Fruit fly (Drosophila melanogaster) whole organism, embryonic: Measurements from ENCODE around the gene CG15337.

Source experiments
- Antp ChIP-seq: fragments of 200-800 bp; sonication (Bioruptor generic); optimal IDR thresholded peaks from 3 replicates; lab custom pipeline; 2016; ENCODE audit warnings: missing biosample characterization, missing genetic modification characterization
- Blimp-1 ChIP-seq: fragments of 200-800 bp; sonication (Bioruptor generic); optimal IDR thresholded peaks from 3 replicates; lab custom pipeline; 2018; ENCODE audit warnings: missing biosample characterization, missing genetic modification characterization, mild to moderate bottlenecking, moderate library complexity, missing genetic modification reagents
- CG10462 ChIP-seq: fragments of 200-800 bp; sonication (Bioruptor generic); optimal IDR thresholded peaks from 2 replicates; lab custom pipeline; 2016; ENCODE audit warnings: missing biosample characterization, missing genetic modification characterization
- CG11560 ChIP-seq: fragments of 200-800 bp; sonication (Bioruptor generic); IDR thresholded peaks from 3 replicates; pipeline ENCODE4 v1.3.6; 2022; ENCODE audit warnings: missing biosample characterization, missing genetic modification characterization
- CG12659 ChIP-seq: fragments of 200-800 bp; sonication (Bioruptor generic); optimal IDR thresholded peaks from 3 replicates; lab custom pipeline; 2017; ENCODE audit warnings: mild to moderate bottlenecking, missing biosample characterization, missing genetic modification reagents, missing genetic modification characterization
- CG15011 ChIP-seq: fragments of 200-800 bp; sonication (Bioruptor generic); optimal IDR thresholded peaks from 3 replicates; lab custom pipeline; 2018; ENCODE audit warnings: missing biosample characterization, mild to moderate bottlenecking, missing genetic modification characterization
- CG16813 ChIP-seq: fragments of 200-800 bp; sonication (Bioruptor generic); IDR thresholded peaks from 3 replicates; pipeline ENCODE4 v1.3.6; 2022; ENCODE audit warnings: missing biosample characterization, missing genetic modification characterization; ENCODE audit not compliant: partially characterized antibody
- CG17385 ChIP-seq: fragments of 200-800 bp; sonication (Bioruptor generic); optimal IDR thresholded peaks from 3 replicates; lab custom pipeline; 2018; ENCODE audit warnings: missing biosample characterization, mild to moderate bottlenecking, missing genetic modification characterization
- CG18599 ChIP-seq: fragments of 200-800 bp; sonication (Bioruptor generic); optimal IDR thresholded peaks from 3 replicates; lab custom pipeline; 2017; ENCODE audit warnings: missing biosample characterization, missing genetic modification characterization, mild to moderate bottlenecking, moderate library complexity, missing genetic modification reagents
- CG18619 ChIP-seq: fragments of 200-800 bp; sonication (Bioruptor generic); optimal IDR thresholded peaks from 3 replicates; lab custom pipeline; 2017; ENCODE audit warnings: missing biosample characterization, mild to moderate bottlenecking, missing genetic modification characterization
- CG18764 ChIP-seq: fragments of 200-800 bp; sonication (Bioruptor generic); optimal IDR thresholded peaks from 3 replicates; lab custom pipeline; 2016; ENCODE audit warnings: missing biosample characterization, missing genetic modification characterization
- CG30431 ChIP-seq: fragments of 200-800 bp; sonication (Bioruptor generic); optimal IDR thresholded peaks from 2 replicates; lab custom pipeline; 2017; ENCODE audit warnings: missing biosample characterization, missing genetic modification characterization
- CG42726 ChIP-seq: fragments of 200-800 bp; sonication (Bioruptor generic); IDR thresholded peaks from 2 replicates; pipeline ENCODE4 v1.3.6; 2022; ENCODE audit warnings: missing biosample characterization, missing genetic modification characterization; ENCODE audit not compliant: partially characterized antibody
- CG5245 ChIP-seq: fragments of 200-800 bp; sonication (Bioruptor generic); optimal IDR thresholded peaks from 3 replicates; lab custom pipeline; 2016; ENCODE audit warnings: missing biosample characterization, missing genetic modification characterization
- CG8388 ChIP-seq: fragments of 200-800 bp; sonication (Bioruptor generic); optimal IDR thresholded peaks from 2 replicates; lab custom pipeline; 2019; ENCODE audit warnings: missing biosample characterization, mild to moderate bottlenecking, missing genetic modification characterization, moderate library complexity
- CG9437 ChIP-seq: fragments of 200-800 bp; sonication (Bioruptor generic); optimal IDR thresholded peaks from 2 replicates; lab custom pipeline; 2018; ENCODE audit warnings: missing biosample characterization, mild to moderate bottlenecking, missing genetic modification characterization
- CG9817 ChIP-seq: fragments of 200-800 bp; sonication (Bioruptor generic); optimal IDR thresholded peaks from 2 replicates; lab custom pipeline; 2018; ENCODE audit warnings: missing biosample characterization, mild to moderate bottlenecking, missing genetic modification characterization, moderate library complexity
- CrebB ChIP-seq: fragments of 200-800 bp; sonication (Bioruptor generic); optimal IDR thresholded peaks from 3 replicates; lab custom pipeline; 2018; ENCODE audit warnings: missing biosample characterization, mild to moderate bottlenecking, missing genetic modification characterization
- D19A ChIP-seq: fragments of 200-800 bp; optimal IDR thresholded peaks from 3 replicates; lab custom pipeline; 2019; ENCODE audit warnings: missing biosample characterization, mild to moderate bottlenecking, missing genetic modification characterization, moderate library complexity
- Dad ChIP-seq: fragments of 200-800 bp; sonication (Bioruptor generic); optimal IDR thresholded peaks from 3 replicates; lab custom pipeline; 2016; ENCODE audit warnings: missing biosample characterization, missing genetic modification characterization
- Dek ChIP-seq: fragments of 200-800 bp; sonication (Bioruptor generic); optimal IDR thresholded peaks from 3 replicates; lab custom pipeline; 2019; ENCODE audit warnings: missing biosample characterization, mild to moderate bottlenecking, missing genetic modification characterization, moderate library complexity
- Doc3 ChIP-seq: fragments of 200-800 bp; sonication (Bioruptor generic); IDR thresholded peaks from 3 replicates; pipeline ENCODE4 v1.3.6; 2022; ENCODE audit warnings: missing biosample characterization, missing genetic modification characterization; ENCODE audit not compliant: partially characterized antibody
- HmgZ ChIP-seq: fragments of 200-800 bp; sonication (Bioruptor generic); optimal IDR thresholded peaks from 2 replicates; lab custom pipeline; 2018; ENCODE audit warnings: missing biosample characterization, mild to moderate bottlenecking, missing genetic modification characterization
- Lim3 ChIP-seq: fragments of 200-800 bp; sonication (Bioruptor generic); IDR thresholded peaks from 2 replicates; pipeline ENCODE4 v1.3.6; 2022; ENCODE audit warnings: missing biosample characterization, missing genetic modification characterization
- Med ChIP-seq: fragments of 200-800 bp; sonication (Bioruptor generic); peaks from one replicate; lab custom pipeline; 2016; ENCODE audit warnings: missing biosample characterization, missing genetic modification characterization, mild to moderate bottlenecking, inconsistent platforms, moderate library complexity
- Oaz ChIP-seq: fragments of 200-800 bp; sonication (Bioruptor generic); IDR thresholded peaks from 2 replicates; pipeline ENCODE4 v1.3.6; 2022; ENCODE audit warnings: missing biosample characterization, missing genetic modification characterization
- Six4 ChIP-seq: fragments of 200-800 bp; sonication (Bioruptor generic); optimal IDR thresholded peaks from 2 replicates; lab custom pipeline; 2016; ENCODE audit warnings: missing biosample characterization, missing genetic modification characterization
- ac ChIP-seq: fragments of 200-800 bp; sonication (Bioruptor generic); optimal IDR thresholded peaks from 3 replicates; lab custom pipeline; 2017; ENCODE audit warnings: missing biosample characterization, mild to moderate bottlenecking, missing genetic modification characterization
- aop ChIP-seq: fragments of 200-800 bp; sonication (Bioruptor generic); IDR thresholded peaks from 2 replicates; pipeline ENCODE4 v1.3.6; 2022; ENCODE audit warnings: missing biosample characterization, missing genetic modification characterization
- bab2 ChIP-seq: fragments of 200-800 bp; sonication (Bioruptor generic); optimal IDR thresholded peaks from 2 replicates; lab custom pipeline; 2016; ENCODE audit warnings: missing biosample characterization, missing genetic modification characterization
- bowl ChIP-seq: fragments of 200-800 bp; sonication (Bioruptor generic); IDR thresholded peaks from 2 replicates; pipeline ENCODE4 v1.3.6; 2022; ENCODE audit warnings: missing biosample characterization, missing genetic modification characterization
- cg ChIP-seq: fragments of 200-800 bp; sonication (Bioruptor generic); optimal IDR thresholded peaks from 3 replicates; lab custom pipeline; 2019; ENCODE audit warnings: missing biosample characterization, mild to moderate bottlenecking, missing genetic modification characterization, moderate library complexity
- crol ChIP-seq: fragments of 200-800 bp; sonication (Bioruptor generic); IDR thresholded peaks from 2 replicates; pipeline ENCODE4 v1.3.6; 2022; ENCODE audit warnings: missing biosample characterization, missing genetic modification characterization
- dati ChIP-seq: fragments of 200-800 bp; sonication (Bioruptor generic); IDR thresholded peaks from 2 replicates; pipeline ENCODE4 v1.3.6; 2022; ENCODE audit warnings: missing biosample characterization, missing genetic modification characterization
- dm ChIP-seq: fragments of 200-800 bp; sonication (Bioruptor generic); optimal IDR thresholded peaks from 3 replicates; lab custom pipeline; 2016; ENCODE audit warnings: missing biosample characterization, missing genetic modification characterization
- eve ChIP-seq, 2 experiments: fragments of >200 bp; optimal IDR thresholded peaks; 2 replicates each; lab custom pipeline; 2017; ENCODE audit warnings: missing biosample characterization in 2 of 2, missing genetic modification characterization in 2 of 2
- fd102C ChIP-seq: fragments of 200-800 bp; sonication (Bioruptor generic); optimal IDR thresholded peaks from 2 replicates; lab custom pipeline; 2018; ENCODE audit warnings: missing biosample characterization, mild to moderate bottlenecking, missing genetic modification characterization, moderate library complexity
- gcm2 ChIP-seq: fragments of 200-800 bp; sonication (Bioruptor generic); optimal IDR thresholded peaks from 2 replicates; lab custom pipeline; 2016; ENCODE audit warnings: missing biosample characterization, missing genetic modification characterization
- gfzf ChIP-seq: fragments of 200-800 bp; sonication (Bioruptor generic); optimal IDR thresholded peaks from 2 replicates; lab custom pipeline; 2016; ENCODE audit warnings: missing biosample characterization, mild to moderate bottlenecking, missing genetic modification characterization, moderate library complexity
- hb ChIP-seq: fragments of 200-800 bp; sonication (Bioruptor generic); IDR thresholded peaks from 3 replicates; pipeline ENCODE4 v1.3.6; 2022; ENCODE audit warnings: missing biosample characterization, missing genetic modification characterization; ENCODE audit not compliant: partially characterized antibody
- lola ChIP-seq, 3 experiments: fragments of >200 bp in 2 of 3; fragments of 200-800 bp in 1 of 3; sonication (Bioruptor generic) in 1 of 3; optimal IDR thresholded peaks; 2 replicates each; lab custom pipeline; 2017 to 2019; ENCODE audit warnings: missing biosample characterization in 3 of 3, missing genetic modification characterization in 3 of 3, mild to moderate bottlenecking in 1 of 3, moderate library complexity in 1 of 3
- peb ChIP-seq: fragments of 200-800 bp; sonication (Bioruptor generic); IDR thresholded peaks from 2 replicates; pipeline ENCODE4 v1.3.6; 2022; ENCODE audit warnings: missing biosample characterization, missing genetic modification characterization
- pnt ChIP-seq: fragments of 200-800 bp; sonication (Bioruptor generic); optimal IDR thresholded peaks from 3 replicates; lab custom pipeline; 2016; ENCODE audit warnings: missing biosample characterization, missing genetic modification characterization
- rib ChIP-seq: fragments of 200-800 bp; sonication (Bioruptor generic); IDR thresholded peaks from 2 replicates; pipeline ENCODE4 v1.3.6; 2022; ENCODE audit warnings: missing biosample characterization, missing genetic modification characterization
- ro ChIP-seq: fragments of 200-800 bp; sonication (Bioruptor generic); IDR thresholded peaks from 2 replicates; pipeline ENCODE4 v1.3.6; 2022; ENCODE audit warnings: missing biosample characterization, missing genetic modification characterization
- sens-2 ChIP-seq: fragments of 200-800 bp; sonication (Bioruptor generic); IDR thresholded peaks from 2 replicates; pipeline ENCODE4 v1.3.6; 2022; ENCODE audit warnings: missing biosample characterization, missing genetic modification characterization
- sqz ChIP-seq: fragments of 200-800 bp; sonication (Bioruptor generic); optimal IDR thresholded peaks from 3 replicates; lab custom pipeline; 2018; ENCODE audit warnings: missing biosample characterization, mild to moderate bottlenecking, missing genetic modification characterization
- sug ChIP-seq: fragments of 200-800 bp; optimal IDR thresholded peaks from 2 replicates; lab custom pipeline; 2019; ENCODE audit warnings: missing biosample characterization, mild to moderate bottlenecking, missing genetic modification characterization, moderate library complexity
- tio ChIP-seq: fragments of 200-800 bp; sonication (Bioruptor generic); optimal IDR thresholded peaks from 2 replicates; lab custom pipeline; 2017; ENCODE audit warnings: missing biosample characterization, missing genetic modification characterization, inconsistent platforms
- twi ChIP-seq: fragments of 200-800 bp; optimal IDR thresholded peaks from 2 replicates; lab custom pipeline; 2019; ENCODE audit warnings: missing biosample characterization, mild to moderate bottlenecking, missing genetic modification characterization, moderate library complexity

Gene CG15337

DNA sequence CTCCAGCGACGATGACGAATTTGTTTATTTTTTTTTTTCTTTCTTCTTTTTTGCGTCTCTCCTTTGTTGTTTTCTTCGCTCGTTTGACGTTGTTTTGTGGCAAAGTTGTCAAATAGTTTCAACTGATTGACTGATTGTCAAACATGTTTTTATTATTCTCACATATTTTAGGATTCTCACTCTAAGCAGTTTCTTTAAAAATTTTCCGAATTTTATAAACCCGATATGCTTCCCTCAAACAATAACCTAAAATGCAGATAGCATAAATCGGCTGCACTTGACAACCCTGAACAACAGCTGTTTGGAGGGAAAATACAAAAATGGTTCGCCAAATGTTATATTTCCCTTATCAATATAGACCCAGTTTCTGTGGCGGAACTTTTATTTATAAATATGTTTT, 16.3 kb upstream of the CG15337 start, which contains the start of gene CG17982 (continued):
- TF ChIP-seq CG18599 (GFP tag; lab: Kevin White, UChicago) (peak; percentile 87), CG42726 (no peak), dm (peak; percentile 61), rib (GFP tag; lab: Robert Waterston, UW) (peak; percentile 64; the same call in 1 of the 2 replicates), gcm2 (GFP tag; lab: Kevin White, UChicago) (no peak), ro (GFP tag; lab: Robert Waterston, UW) (no peak), sens-2 (GFP tag; lab: Robert Waterston, UW) (no peak), Med (peak; percentile 98), CG30431 (GFP tag; lab: Kevin White, UChicago) (peak; percentile 12), CG18619 (GFP tag; lab: Kevin White, UChicago) (peak; percentile 77), CG5245 (GFP tag; lab: Kevin White, UChicago) (peak; percentile 51), Antp (GFP tag; lab: Kevin White, UChicago) (peak; percentile 84), D19A (tag; lab: Kevin White, UChicago) (peak; percentile 77), CG12659 (GFP tag; lab: Kevin White, UChicago) (peak; percentile 87), CG16813 (GFP tag; lab: Robert Waterston, UW) (no peak), gfzf (peak; percentile 46), CG15011 (GFP tag; lab: Kevin White, UChicago) (no peak), sqz (GFP tag; lab: Kevin White, UChicago) (peak; percentile 89), Doc3 (GFP tag; lab: Robert Waterston, UW) (no peak), fd102C (GFP tag; lab: Kevin White, UChicago) (no peak), peb (no peak), bab2 (GFP tag; lab: Kevin White, UChicago) (peak; percentile 89), CG11560 (tag; lab: Robert Waterston, UW) (peak; percentile 37; the same call in 1 of the 3 replicates), CG18764 (peak; percentile 65), eve (GFP tag; optimal IDR thresholded peaks at IDR 0.05; lab: Kevin White, UChicago) (no peak), HmgZ (tag; lab: Kevin White, UChicago) (peak; percentile 90), CG8388 (peak; percentile 79), CG9437 (peak; percentile 67), cg (GFP tag; lab: Kevin White, UChicago) (no peak), aop (GFP tag; lab: Robert Waterston, UW) (peak; percentile 61; the same call in 1 of the 2 replicates), Blimp-1 (GFP tag; lab: Kevin White, UChicago) (no peak), pnt (GFP tag; lab: Kevin White, UChicago) (peak; percentile 71), crol (no peak), Dek (tag; lab: Kevin White, UChicago) (peak; percentile 79), lola (GFP tag; optimal IDR thresholded peaks at IDR 0.05; lab: Kevin White, UChicago) (peak in 1 of 3 experiments; percentile 77), dati (GFP tag; lab: Robert Waterston, UW) (peak; percentile 32; the same call in 1 of the 2 replicates), CG9817 (tag; lab: Kevin White, UChicago) (peak; percentile 89), hb (GFP tag; lab: Robert Waterston, UW) (no peak), tio (GFP tag; lab: Kevin White, UChicago) (no peak), sug (peak; percentile 87), CG10462 (GFP tag; lab: Kevin White, UChicago) (peak; percentile 48), Six4 (peak; percentile 82), twi (tag; lab: Kevin White, UChicago) (peak; percentile 66), CG17385 (GFP tag; lab: Kevin White, UChicago) (peak; percentile 81), ac (GFP tag; lab: Kevin White, UChicago) (peak; percentile 5), CrebB (tag; lab: Kevin White, UChicago) (peak; percentile 75), Oaz (GFP tag; lab: Robert Waterston, UW) (peak; percentile 53; the same call in 1 of the 2 replicates), Lim3 (GFP tag; lab: Robert Waterston, UW) (no peak), bowl (GFP tag; lab: Robert Waterston, UW) (0 out of 2 replicates have a peak, but pooled peaks have one; percentile 27), Dad (GFP tag; lab: Kevin White, UChicago) (peak; percentile 81)
